Worm (Caenorhabditis elegans): Measurements from ENCODE around the gene cht-3.

cht-3 gene

DNA sequence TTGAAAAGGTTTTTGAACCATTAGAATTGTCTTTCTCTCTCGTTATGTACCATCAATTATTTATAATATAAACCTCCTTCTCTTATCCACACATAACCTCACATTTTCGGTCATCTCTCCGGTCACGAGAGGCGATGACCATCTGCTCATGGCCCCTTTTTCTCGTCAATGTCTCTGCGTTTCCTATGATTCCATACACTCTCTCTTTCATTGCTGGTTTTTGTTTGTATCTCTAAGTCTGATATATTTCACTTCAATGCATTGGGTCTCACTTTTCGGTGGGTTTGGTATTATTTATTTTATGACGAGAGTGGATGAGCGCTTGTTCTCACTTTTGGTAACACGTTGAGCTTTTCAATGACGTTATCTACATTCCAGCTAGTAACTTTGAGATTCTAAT, 19.6 kb downstream of the cht-3 start (continued):
- TF ChIP-seq rbr-2 (tag; optimal IDR thresholded peaks at IDR 0.05) (peak; percentile 34), mxl-2 (GFP tag; conservative IDR thresholded peaks at IDR 0.05) (no peak), nhr-28 (tag; optimal IDR thresholded peaks at IDR 0.05) (peak; percentile 45), lin-29 (GFP tag; IDR thresholded peaks at IDR 0.05) (no peak), R02D3.7 (tag; optimal IDR thresholded peaks at IDR 0.05) (no peak), lin-13 (GFP tag; optimal IDR thresholded peaks at IDR 0.05) (no peak), set-16 (GFP tag; IDR thresholded peaks at IDR 0.05) (no peak), skn-1 (tag; optimal IDR thresholded peaks at IDR 0.05) (no peak), nhr-41 (GFP tag; IDR thresholded peaks at IDR 0.05) (no peak), nhr-11 (tag; optimal IDR thresholded peaks at IDR 0.05) (peak; percentile 39), gei-8 (GFP tag; optimal IDR thresholded peaks at IDR 0.05) (no peak), dve-1 (tag; optimal IDR thresholded peaks at IDR 0.05; ENCODE audit: insufficient read depth) (peak; percentile 50), madf-9 (GFP tag; conservative IDR thresholded peaks at IDR 0.05) (no peak), unc-39 (tag; optimal IDR thresholded peaks at IDR 0.05) (no peak), tra-1 (GFP tag; IDR thresholded peaks at IDR 0.05) (peak; percentile 42; the same call in 1 of the 2 replicates), ceh-82 (tag; optimal IDR thresholded peaks at IDR 0.05) (no peak), aly-2 (tag; optimal IDR thresholded peaks at IDR 0.05) (no peak), hif-1 (tag; optimal IDR thresholded peaks at IDR 0.05) (no peak)

DNA sequence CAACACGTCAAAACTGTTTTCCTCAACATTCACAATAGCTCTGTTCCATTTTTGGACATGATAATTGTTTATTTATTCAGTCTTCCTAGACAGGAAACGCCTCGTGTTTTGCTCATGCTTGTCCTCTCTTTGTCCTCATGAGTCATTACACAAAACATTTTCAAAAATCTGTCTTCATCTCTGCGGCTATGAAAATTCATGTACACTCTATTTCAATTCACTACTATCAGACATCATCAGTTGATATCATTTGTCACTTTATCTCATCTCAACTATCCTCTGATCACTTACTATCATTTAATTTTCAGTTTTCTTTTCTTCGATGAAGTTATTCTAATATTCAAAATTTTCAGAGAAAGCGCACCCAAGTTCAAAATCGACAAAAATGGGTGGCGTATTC, 20.4 kb downstream of the cht-3 start, which contains the start of gene adah-1:
adah-1 (plus strand) TSS at position 354 of the 400 bp plus-strand sequence.
- peak; percentile 65 for TF ChIP-seq aha-1 (tag)
- no peak for TF ChIP-seq nhr-41 (GFP tag; IDR thresholded peaks at IDR 0.05)
- TF ChIP-seq hlh-30 (tag; optimal IDR thresholded peaks at IDR 0.05; ENCODE audit: insufficient read depth), result peak; percentile 78
- TF ChIP-seq mdl-1 (tag; optimal IDR thresholded peaks at IDR 0.05), result peak in 1 of 2 experiments; percentile 13
- peak in 1 of 2 experiments; percentile 14 for TF ChIP-seq unc-62 (GFP tag; optimal IDR thresholded peaks at IDR 0.05 in 1 of 2)
- TF ChIP-seq unc-62 (tag; optimal IDR thresholded peaks at IDR 0.05), result no peak
- no peak for TF ChIP-seq dmd-9 (GFP tag; IDR thresholded peaks at IDR 0.05)
- TF ChIP-seq lsy-2 (tag; optimal IDR thresholded peaks at IDR 0.05), result peak in 1 of 2 experiments; percentile 31
- peak; percentile 33 for TF ChIP-seq nhr-28 (tag; optimal IDR thresholded peaks at IDR 0.05)

DNA sequence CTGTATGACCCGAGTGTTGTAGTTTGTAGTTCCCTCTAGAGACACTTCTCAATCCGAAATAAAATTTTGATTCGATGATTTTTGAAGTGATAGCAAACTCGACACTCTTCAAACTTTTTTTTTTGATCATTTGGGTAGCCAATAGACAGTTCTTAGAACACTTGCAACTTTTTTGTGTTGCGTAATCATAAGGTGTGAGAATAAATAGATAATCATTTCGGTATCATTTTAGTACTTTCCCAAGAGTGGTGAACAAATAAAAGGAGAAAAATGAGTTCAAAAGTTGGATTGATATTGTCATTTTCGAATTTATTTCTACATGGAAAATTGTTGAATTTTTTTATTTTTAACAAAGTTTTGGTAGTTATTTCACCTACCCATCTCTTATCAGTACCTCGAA, 21.4 kb downstream of the cht-3 start:
- TF ChIP-seq lin-15B (tag; optimal IDR thresholded peaks at IDR 0.05) (no peak), dve-1 (tag; optimal IDR thresholded peaks at IDR 0.05; ENCODE audit: insufficient read depth) (peak; percentile 10), cey-2 (tag; optimal IDR thresholded peaks at IDR 0.05; ENCODE audit: borderline replicate concordance, insufficient read depth) (no peak), daf-16 (GFP tag; optimal IDR thresholded peaks at IDR 0.05) (no peak), daf-16 (tag; optimal IDR thresholded peaks at IDR 0.05) (peak; percentile 19), dmd-6 (GFP tag; IDR thresholded peaks at IDR 0.05) (peak; percentile 51; the same call in 1 of the 2 replicates), hlh-11 (tag; optimal IDR thresholded peaks at IDR 0.05) (peak; percentile 26), ZK337.2 (GFP tag; IDR thresholded peaks at IDR 0.05) (no peak), saeg-2 (GFP tag; IDR thresholded peaks at IDR 0.05) (no peak), duxl-1 (tag; optimal IDR thresholded peaks at IDR 0.05; ENCODE audit: poor library complexity) (no peak), pqm-1 (tag; optimal IDR thresholded peaks at IDR 0.05) (peak; percentile 65), madf-5 (GFP tag; IDR thresholded peaks at IDR 0.05) (no peak), unc-39 (tag; optimal IDR thresholded peaks at IDR 0.05) (no peak), ceh-20 (GFP tag; IDR thresholded peaks at IDR 0.05) (no peak), ces-1 (GFP tag; optimal IDR thresholded peaks at IDR 0.05) (no peak), fkh-10 (GFP tag; optimal IDR thresholded peaks at IDR 0.05) (no peak), dmd-8 (GFP tag; IDR thresholded peaks at IDR 0.05) (no peak)
